Worm (Caenorhabditis elegans) whole organism, mixed stage, embryonic: ENCODE data around the gene K09C6.9.

Experiments
- blmp-1 ChIP-seq: fragments of 150-350 bp; optimal IDR thresholded peaks from 2 replicates; lab custom pipeline; 2014; ENCODE audit warnings: missing biosample characterization, missing genetic modification characterization
- ceh-43 ChIP-seq: fragments of 200-800 bp; sonication (Bioruptor generic); optimal IDR thresholded peaks from 2 replicates; lab custom pipeline; 2018; ENCODE audit warnings: mild to moderate bottlenecking, missing genetic modification characterization, moderate library complexity, missing compliant biosample characterization
- cnd-1 ChIP-seq: fragments of 200-800 bp; sonication (Bioruptor generic); optimal IDR thresholded peaks from 2 replicates; lab custom pipeline; 2018; ENCODE audit warnings: mild to moderate bottlenecking, missing genetic modification characterization, missing compliant biosample characterization
- elt-1 ChIP-seq: sonication (generic microtip); optimal IDR thresholded peaks from 2 replicates; lab custom pipeline; 2017; ENCODE audit warnings: missing genetic modification characterization, mild to moderate bottlenecking, missing compliant biosample characterization, antibody characterized with exemption, moderate library complexity, borderline replicate concordance; ENCODE audit not compliant: insufficient read depth
- lin-13 ChIP-seq: fragments of 150-350 bp; optimal IDR thresholded peaks from 2 replicates; lab custom pipeline; 2014; ENCODE audit warnings: missing biosample characterization, missing genetic modification characterization
- lsy-2 ChIP-seq: fragments of 150-350 bp; optimal IDR thresholded peaks from 2 replicates; lab custom pipeline; 2014; ENCODE audit warnings: missing biosample characterization, missing genetic modification characterization
- mep-1 ChIP-seq: fragments of 150-350 bp; optimal IDR thresholded peaks from 2 replicates; lab custom pipeline; 2017; ENCODE audit warnings: missing biosample characterization, missing genetic modification reagents, missing genetic modification characterization, inconsistent platforms
- nhr-12 ChIP-seq: fragments of 150-350 bp; optimal IDR thresholded peaks from 2 replicates; lab custom pipeline; 2014; ENCODE audit warnings: missing biosample characterization, missing genetic modification characterization
- nhr-28 ChIP-seq: fragments of 150-350 bp; optimal IDR thresholded peaks from 2 replicates; lab custom pipeline; 2014; ENCODE audit warnings: missing biosample characterization, missing genetic modification characterization
- nhr-76 ChIP-seq: sonication (generic microtip); optimal IDR thresholded peaks from 2 replicates; lab custom pipeline; 2017; ENCODE audit warnings: missing biosample characterization, missing genetic modification characterization
- snpc-4 ChIP-seq: fragments of 150-350 bp; optimal IDR thresholded peaks from 2 replicates; lab custom pipeline; 2014; ENCODE audit warnings: missing biosample characterization, missing genetic modification characterization
- unc-39 ChIP-seq: fragments of 150-350 bp; optimal IDR thresholded peaks from 2 replicates; lab custom pipeline; 2014; ENCODE audit warnings: missing biosample characterization, missing genetic modification characterization
- unc-62 ChIP-seq: fragments of 150-350 bp; optimal IDR thresholded peaks from 2 replicates; lab custom pipeline; 2014; ENCODE audit warnings: missing biosample characterization, missing genetic modification reagents, missing genetic modification characterization

- TF ChIP-seq snpc-4 (tag; lab: Kevin White, UChicago) (no peak), unc-62 (GFP tag; lab: Kevin White, UChicago) (no peak), nhr-28 (no peak), nhr-12 (no peak), lsy-2 (no peak), lin-13 (no peak), mep-1 (tag; lab: Kevin White, UChicago) (no peak), unc-39 (tag; lab: Kevin White, UChicago) (no peak), cnd-1 (tag; lab: Kevin White, UChicago) (no peak), blmp-1 (tag; lab: Kevin White, UChicago) (no peak), ceh-43 (no peak), elt-1 (tag; lab: Kevin White, UChicago) (no peak), nhr-76 (tag; lab: Kevin White, UChicago) (no peak)
Observed at ce11 chrV:899087-899486, 44.2 kb upstream of the K09C6.9 start, which contains the start of gene nas-32.
